Fruit fly (Drosophila melanogaster) whole organism, adult: ENCODE results near the gene CG6695.

Source experiments
- CG11617 ChIP-seq: fragments of 200-800 bp; sonication (Bioruptor generic); optimal IDR thresholded peaks from 2 replicates; lab custom pipeline; 2017; ENCODE audit warnings: mild to moderate bottlenecking, missing biosample characterization, missing genetic modification reagents, missing genetic modification characterization
- CG12768 ChIP-seq: fragments of 200-800 bp; sonication (Bioruptor generic); optimal IDR thresholded peaks from 2 replicates; lab custom pipeline; 2017; ENCODE audit warnings: missing biosample characterization, missing genetic modification characterization, mild to moderate bottlenecking, moderate library complexity, missing genetic modification reagents
- CG14711 ChIP-seq: fragments of 200-800 bp; sonication (Bioruptor generic); optimal IDR thresholded peaks from 2 replicates; lab custom pipeline; 2018; ENCODE audit warnings: missing biosample characterization, mild to moderate bottlenecking, missing genetic modification characterization, moderate library complexity
- CG33017 ChIP-seq: fragments of 200-800 bp; sonication (Bioruptor generic); optimal IDR thresholded peaks from 2 replicates; lab custom pipeline; 2018; ENCODE audit warnings: missing biosample characterization, mild to moderate bottlenecking, missing genetic modification characterization, moderate library complexity
- CG5204 ChIP-seq: fragments of 200-800 bp; sonication (Bioruptor generic); optimal IDR thresholded peaks from 2 replicates; lab custom pipeline; 2016; ENCODE audit warnings: missing biosample characterization, missing genetic modification characterization
- CG7045 ChIP-seq: fragments of 200-800 bp; sonication (Bioruptor generic); optimal IDR thresholded peaks from 2 replicates; lab custom pipeline; 2017; ENCODE audit warnings: missing biosample characterization, mild to moderate bottlenecking, missing genetic modification characterization
- CG7101 ChIP-seq: fragments of 200-800 bp; sonication (Bioruptor generic); optimal IDR thresholded peaks from 2 replicates; lab custom pipeline; 2018; ENCODE audit warnings: missing biosample characterization, mild to moderate bottlenecking, missing genetic modification characterization, moderate library complexity
- Clk ChIP-seq: fragments of 200-800 bp; sonication (Bioruptor generic); optimal IDR thresholded peaks from 2 replicates; lab custom pipeline; 2017; ENCODE audit warnings: missing biosample characterization, missing genetic modification characterization
- Crg-1 ChIP-seq: fragments of 200-800 bp; sonication (Bioruptor generic); optimal IDR thresholded peaks from 2 replicates; lab custom pipeline; 2016; ENCODE audit warnings: missing biosample characterization, missing genetic modification characterization
- Hr96 ChIP-seq: fragments of 200-800 bp; sonication (Bioruptor generic); optimal IDR thresholded peaks from 2 replicates; lab custom pipeline; 2016; ENCODE audit warnings: missing biosample characterization, missing genetic modification characterization
- Mnt ChIP-seq: fragments of 200-800 bp; sonication (Bioruptor generic); optimal IDR thresholded peaks from 2 replicates; lab custom pipeline; 2016; ENCODE audit warnings: missing biosample characterization, mild to moderate bottlenecking, missing genetic modification characterization
- bab1 ChIP-seq: fragments of 200-800 bp; sonication (Bioruptor generic); optimal IDR thresholded peaks from 3 replicates; lab custom pipeline; 2019; ENCODE audit warnings: missing biosample characterization, mild to moderate bottlenecking, missing genetic modification characterization, moderate library complexity
- cic ChIP-seq: fragments of 200-800 bp; sonication (Bioruptor generic); optimal IDR thresholded peaks from 2 replicates; lab custom pipeline; 2017; ENCODE audit warnings: missing biosample characterization, mild to moderate bottlenecking, missing genetic modification characterization, moderate library complexity
- cnc ChIP-seq, 2 experiments: fragments of >200 bp; optimal IDR thresholded peaks; 2 replicates each; lab custom pipeline; 2017
- kay ChIP-seq: fragments of 200-800 bp; sonication (Bioruptor generic); peaks from one replicate; lab custom pipeline; 2016; ENCODE audit warnings: missing biosample characterization, missing genetic modification characterization, borderline replicate concordance
- ovo ChIP-seq: fragments of 200-800 bp; sonication (Bioruptor generic); optimal IDR thresholded peaks from 2 replicates; lab custom pipeline; 2016; ENCODE audit warnings: missing biosample characterization, missing genetic modification characterization
- pad ChIP-seq: fragments of 200-800 bp; sonication (Bioruptor generic); optimal IDR thresholded peaks from 3 replicates; lab custom pipeline; 2017; ENCODE audit warnings: missing biosample characterization, missing genetic modification characterization, mild to moderate bottlenecking, moderate library complexity, missing genetic modification reagents
- toe ChIP-seq: fragments of 200-800 bp; sonication (Bioruptor generic); optimal IDR thresholded peaks from 2 replicates; lab custom pipeline; 2016; ENCODE audit warnings: missing biosample characterization, missing genetic modification characterization

The CG6695 gene

dm6 chr3R:24692863-24693262 is 37.9 kb downstream of the CG6695 start:
- TF ChIP-seq cnc (optimal IDR thresholded peaks at IDR 0.05; lab: Kevin White, UChicago) = no peak
- TF ChIP-seq pad = no peak
- no peak for TF ChIP-seq CG7045 (GFP tag; lab: Kevin White, UChicago)
- TF ChIP-seq CG7101 = no peak
- no peak for TF ChIP-seq CG14711 (tag; lab: Kevin White, UChicago)
- no peak for TF ChIP-seq Crg-1 (GFP tag; lab: Kevin White, UChicago)
- no peak for TF ChIP-seq toe
- TF ChIP-seq cic (GFP tag; lab: Kevin White, UChicago) = no peak
- TF ChIP-seq bab1 (GFP tag; lab: Kevin White, UChicago) = no peak
- TF ChIP-seq Mnt (GFP tag; lab: Kevin White, UChicago) = no peak
- TF ChIP-seq kay (GFP tag; lab: Kevin White, UChicago) = no peak
- no peak for TF ChIP-seq Hr96 (GFP tag; lab: Kevin White, UChicago)
- TF ChIP-seq CG33017 (tag; lab: Kevin White, UChicago) = no peak
- no peak for TF ChIP-seq ovo (GFP tag; lab: Kevin White, UChicago)
- TF ChIP-seq Clk (GFP tag; lab: Kevin White, UChicago) = no peak
- no peak for TF ChIP-seq CG12768 (GFP tag; lab: Kevin White, UChicago)
- TF ChIP-seq CG5204 (GFP tag; lab: Kevin White, UChicago) = no peak
- no peak for TF ChIP-seq CG11617 (GFP tag; lab: Kevin White, UChicago)

- TF ChIP-seq kay (GFP tag; lab: Kevin White, UChicago) = no peak
- no peak for TF ChIP-seq pad
- no peak for TF ChIP-seq CG7101
- TF ChIP-seq ovo (GFP tag; lab: Kevin White, UChicago) = no peak
- TF ChIP-seq CG7045 (GFP tag; lab: Kevin White, UChicago) = no peak
- no peak for TF ChIP-seq CG5204 (GFP tag; lab: Kevin White, UChicago)
- TF ChIP-seq CG11617 (GFP tag; lab: Kevin White, UChicago) = no peak
- TF ChIP-seq CG33017 (tag; lab: Kevin White, UChicago) = no peak
- TF ChIP-seq Mnt (GFP tag; lab: Kevin White, UChicago) = no peak
- TF ChIP-seq toe = no peak
Observed at dm6 chr3R:24699309-24699708, 44.3 kb downstream of the CG6695 start.
